Worm (Caenorhabditis elegans) whole organism, young adult: ENCODE measurements around the gene K07C5.3.

Experiments used
- B0035.1 ChIP-seq: sonication (generic microtip); optimal IDR thresholded peaks from 2 replicates; lab custom pipeline; 2016; ENCODE audit warnings: missing genetic modification characterization, mild to moderate bottlenecking, missing compliant biosample characterization, missing genotype, missing genetic modification reagents
- C06A6.2 ChIP-seq: fragments of 200-800 bp; sonication (Bioruptor generic); conservative IDR thresholded peaks from 2 replicates; pipeline ENCODE4 v1.3.6; 2022; ENCODE audit warnings: missing genetic modification characterization, missing compliant biosample characterization
- D2030.7 ChIP-seq: fragments of 200-800 bp; sonication (Bioruptor generic); IDR thresholded peaks from 2 replicates; pipeline ENCODE4 v1.3.6; 2022; ENCODE audit warnings: missing genetic modification reagents, missing genetic modification characterization, missing compliant biosample characterization
- F23B12.7 ChIP-seq: sonication (generic microtip); optimal IDR thresholded peaks from 2 replicates; lab custom pipeline; 2017; ENCODE audit warnings: missing genetic modification characterization, mild to moderate bottlenecking, missing compliant biosample characterization, antibody characterized with exemption, moderate library complexity; ENCODE audit not compliant: insufficient read depth
- F37B4.10 ChIP-seq: fragments of 200-800 bp; sonication (Bioruptor generic); IDR thresholded peaks from 2 replicates; pipeline ENCODE4 v1.3.6; 2022; ENCODE audit warnings: missing genetic modification characterization, missing compliant biosample characterization
- F49E8.2 ChIP-seq: sonication (generic microtip); optimal IDR thresholded peaks from 3 replicates; lab custom pipeline; 2017; ENCODE audit warnings: missing genetic modification characterization, mild to moderate bottlenecking, missing compliant biosample characterization, antibody characterized with exemption, moderate library complexity; ENCODE audit not compliant: insufficient read depth
- F52B5.7 ChIP-seq: sonication (generic microtip); optimal IDR thresholded peaks from 2 replicates; lab custom pipeline; 2016; ENCODE audit warnings: mild to moderate bottlenecking, missing genetic modification characterization, missing compliant biosample characterization
- T07F8.4 ChIP-seq: sonication (generic microtip); optimal IDR thresholded peaks from 2 replicates; lab custom pipeline; 2016; ENCODE audit warnings: mild to moderate bottlenecking, missing genetic modification characterization, moderate library complexity, missing compliant biosample characterization
- Y53F4B.3 ChIP-seq: fragments of 200-800 bp; sonication (Bioruptor generic); IDR thresholded peaks from 2 replicates; pipeline ENCODE4 v1.3.6; 2022; ENCODE audit warnings: missing genetic modification reagents, missing genetic modification characterization, missing compliant biosample characterization
- Y67H2A.10 ChIP-seq: fragments of 200-800 bp; sonication (Bioruptor generic); conservative IDR thresholded peaks from 2 replicates; pipeline ENCODE4 v1.3.6; 2022; ENCODE audit warnings: missing genetic modification reagents, missing genetic modification characterization, missing compliant biosample characterization
- Y79H2A.3 ChIP-seq: fragments of 200-800 bp; sonication (Bioruptor generic); conservative IDR thresholded peaks from 2 replicates; pipeline ENCODE4 v1.3.6; 2022; ENCODE audit warnings: missing genetic modification reagents, missing genetic modification characterization, missing compliant biosample characterization
- Y95B8A.8 ChIP-seq: fragments of 200-800 bp; sonication (Bioruptor generic); IDR thresholded peaks from 2 replicates; pipeline ENCODE4 v1.3.6; 2022; ENCODE audit warnings: missing genetic modification reagents, missing genetic modification characterization, missing compliant biosample characterization
- akir-1 ChIP-seq: fragments of 200-800 bp; sonication (Bioruptor generic); optimal IDR thresholded peaks from 2 replicates; lab custom pipeline; 2018; ENCODE audit warnings: mild to moderate bottlenecking, missing genetic modification characterization, moderate library complexity, missing compliant biosample characterization
- ama-1 ChIP-seq, 3 experiments: fragments of 150-350 bp in 1 of 3; sonication (generic microtip) in 2 of 3; optimal IDR thresholded peaks; 2 replicates each; lab custom pipeline; 2014 to 2018; ENCODE audit warnings: missing biosample characterization in 2 of 3, missing genetic modification characterization in 2 of 3, missing genetic modification reagents in 2 of 3
- attf-3 ChIP-seq: fragments of 200-800 bp; sonication (Bioruptor generic); conservative IDR thresholded peaks from 2 replicates; pipeline ENCODE4 v1.3.6; 2022; ENCODE audit warnings: missing genetic modification reagents, missing genetic modification characterization, missing compliant biosample characterization
- ccch-3 ChIP-seq: fragments of 200-800 bp; sonication (Bioruptor generic); optimal IDR thresholded peaks from 2 replicates; lab custom pipeline; 2018; ENCODE audit warnings: mild to moderate bottlenecking, missing genetic modification characterization, missing compliant biosample characterization
- cebp-1 ChIP-seq, 2 experiments: fragments of 200-800 bp in 1 of 2; sonication (Bioruptor generic) in 1 of 2; sonication (generic microtip) in 1 of 2; IDR thresholded peaks in 1 of 2; optimal IDR thresholded peaks in 1 of 2; 2 replicates each; pipeline versions ENCODE4 v1.3.6 to Lab custom; 2017 to 2022; ENCODE audit warnings: missing compliant biosample characterization in 2 of 2, missing genetic modification characterization in 2 of 2, mild to moderate bottlenecking in 1 of 2, missing genetic modification reagents in 1 of 2, moderate library complexity in 1 of 2
- cebp-2 ChIP-seq: fragments of 200-800 bp; sonication (Bioruptor generic); IDR thresholded peaks from 2 replicates; pipeline ENCODE4 v1.3.6; 2022; ENCODE audit warnings: missing genetic modification characterization, missing compliant biosample characterization
- ceh-91 ChIP-seq: fragments of 200-800 bp; sonication (Bioruptor generic); IDR thresholded peaks from 2 replicates; pipeline ENCODE4 v1.3.6; 2022; ENCODE audit warnings: missing genetic modification reagents, missing genetic modification characterization, missing compliant biosample characterization
- chd-7 ChIP-seq: sonication (generic microtip); optimal IDR thresholded peaks from 2 replicates; lab custom pipeline; 2016; ENCODE audit warnings: mild to moderate bottlenecking, missing genetic modification characterization, moderate library complexity, missing compliant biosample characterization
- dpff-1 ChIP-seq: sonication (generic microtip); optimal IDR thresholded peaks from 2 replicates; lab custom pipeline; 2017; ENCODE audit warnings: mild to moderate bottlenecking, missing genetic modification characterization, missing compliant biosample characterization
- egl-44 ChIP-seq: fragments of 200-800 bp; sonication (Bioruptor generic); IDR thresholded peaks from 2 replicates; pipeline ENCODE4 v1.3.6; 2022; ENCODE audit warnings: missing genetic modification reagents, missing genetic modification characterization, missing compliant biosample characterization
- egrh-3 ChIP-seq: fragments of 200-800 bp; sonication (Bioruptor generic); IDR thresholded peaks from 2 replicates; pipeline ENCODE4 v1.3.6; 2022; ENCODE audit warnings: missing genetic modification reagents, missing genetic modification characterization, missing compliant biosample characterization
- fkh-3 ChIP-seq: sonication (generic microtip); optimal IDR thresholded peaks from 2 replicates; lab custom pipeline; 2016; ENCODE audit warnings: mild to moderate bottlenecking, missing genetic modification characterization, missing compliant biosample characterization
- him-1 ChIP-seq: sonication (generic microtip); optimal IDR thresholded peaks from 2 replicates; lab custom pipeline; 2016; ENCODE audit warnings: missing genotype, missing genetic modification reagents, missing genetic modification characterization, missing compliant biosample characterization
- hlh-26 ChIP-seq: fragments of 200-800 bp; sonication (Bioruptor generic); conservative IDR thresholded peaks from 2 replicates; pipeline ENCODE4 v1.3.6; 2022; ENCODE audit warnings: missing genetic modification reagents, missing genetic modification characterization, missing compliant biosample characterization
- lin-54 ChIP-seq: fragments of 200-800 bp; sonication (Bioruptor generic); optimal IDR thresholded peaks from 2 replicates; lab custom pipeline; 2018; ENCODE audit warnings: mild to moderate bottlenecking, missing genetic modification characterization, missing compliant biosample characterization
- madf-10 ChIP-seq: sonication (generic microtip); optimal IDR thresholded peaks from 2 replicates; lab custom pipeline; 2016; ENCODE audit warnings: mild to moderate bottlenecking, missing genetic modification characterization, missing compliant biosample characterization
- madf-3 ChIP-seq: fragments of 200-800 bp; sonication (Bioruptor generic); IDR thresholded peaks from 2 replicates; pipeline ENCODE4 v1.3.6; 2022; ENCODE audit warnings: missing genetic modification reagents, missing genetic modification characterization, missing compliant biosample characterization
- madf-6 ChIP-seq: fragments of 200-800 bp; sonication (Bioruptor generic); IDR thresholded peaks from 2 replicates; pipeline ENCODE4 v1.3.6; 2022; ENCODE audit warnings: missing genetic modification reagents, missing genetic modification characterization, missing compliant biosample characterization
- mcd-1 ChIP-seq: fragments of 200-800 bp; sonication (Bioruptor generic); IDR thresholded peaks from 2 replicates; pipeline ENCODE4 v1.3.6; 2022; ENCODE audit warnings: missing genetic modification reagents, missing genetic modification characterization, missing compliant biosample characterization
- mxl-1 ChIP-seq: sonication (generic microtip); optimal IDR thresholded peaks from 2 replicates; lab custom pipeline; 2016; ENCODE audit warnings: missing genetic modification characterization, missing compliant biosample characterization
- nfya-1 ChIP-seq: sonication (generic microtip); optimal IDR thresholded peaks from 2 replicates; lab custom pipeline; 2017; ENCODE audit warnings: antibody characterized with exemption, missing compliant biosample characterization, missing genetic modification characterization, borderline replicate concordance; ENCODE audit not compliant: insufficient read depth
- nhr-80 ChIP-seq: sonication (generic microtip); optimal IDR thresholded peaks from 2 replicates; lab custom pipeline; 2016; ENCODE audit warnings: missing genetic modification characterization, missing compliant biosample characterization
- pbrm-1 ChIP-seq: fragments of 200-800 bp; sonication (Bioruptor generic); IDR thresholded peaks from 2 replicates; pipeline ENCODE4 v1.3.6; 2022; ENCODE audit warnings: missing genetic modification reagents, missing genetic modification characterization, missing compliant biosample characterization
- pha-4 ChIP-seq: fragments of 150-350 bp; sonication (generic microtip); optimal IDR thresholded peaks from 2 replicates; lab custom pipeline; 2014; ENCODE audit warnings: missing biosample characterization, missing genetic modification reagents, missing genetic modification characterization
- rcor-1 ChIP-seq: fragments of 200-800 bp; sonication (Bioruptor generic); IDR thresholded peaks from 2 replicates; pipeline ENCODE4 v1.3.6; 2022; ENCODE audit warnings: missing genetic modification reagents, missing genetic modification characterization, missing compliant biosample characterization
- sea-2 ChIP-seq: fragments of 200-800 bp; sonication (Bioruptor generic); IDR thresholded peaks from 2 replicates; pipeline ENCODE4 v1.3.6; 2022; ENCODE audit warnings: missing genetic modification characterization, missing compliant biosample characterization
- ztf-6 ChIP-seq: fragments of 200-800 bp; sonication (Bioruptor generic); IDR thresholded peaks from 2 replicates; pipeline ENCODE4 v1.3.6; 2022; ENCODE audit warnings: missing genetic modification reagents, missing genetic modification characterization, missing compliant biosample characterization

K07C5.3 gene

ce11 chrV:10361830-10362397 is 19.1 kb downstream of the K07C5.3 start, which contains the start of gene cash-1 (continued):
- no peak for TF ChIP-seq ccch-3 (GFP tag; lab: Kevin White, UChicago)
- TF ChIP-seq attf-3 (GFP tag; lab: Robert Waterston, UW), result no peak
- no peak for TF ChIP-seq C06A6.2 (GFP tag; lab: Robert Waterston, UW)
- no peak for TF ChIP-seq dpff-1 (tag; lab: Kevin White, UChicago)
- TF ChIP-seq egl-44 (GFP tag; lab: Robert Waterston, UW), result no peak
- peak; percentile 8 for TF ChIP-seq pha-4 (tag; lab: Kevin White, UChicago)
- peak; percentile 68 for TF ChIP-seq D2030.7 (GFP tag; lab: Robert Waterston, UW)
- no peak for TF ChIP-seq cebp-2 (GFP tag; lab: Robert Waterston, UW)
- TF ChIP-seq madf-10 (tag; lab: Kevin White, UChicago), result peak; percentile 17
- peak; percentile 99 for TF ChIP-seq madf-3 (GFP tag; lab: Robert Waterston, UW)
- TF ChIP-seq ama-1 (optimal IDR thresholded peaks at IDR 0.05; lab: Kevin White, UChicago), result peak; percentile 36
- no peak for TF ChIP-seq ama-1 (GFP tag; optimal IDR thresholded peaks at IDR 0.05; lab: Kevin White, UChicago)
- no peak; the same call in 1 of the 2 replicates for TF ChIP-seq Y67H2A.10 (GFP tag; lab: Robert Waterston, UW)
- TF ChIP-seq chd-7 (tag; lab: Kevin White, UChicago), result no peak
- no peak for TF ChIP-seq hlh-26
- peak; percentile 37; the same call in 1 of the 2 replicates for TF ChIP-seq pbrm-1 (GFP tag; lab: Robert Waterston, UW)
- no peak for TF ChIP-seq ztf-6
- TF ChIP-seq T07F8.4, result no peak
- 0 out of 2 replicates have a peak, but pooled peaks have one; percentile 37 for TF ChIP-seq rcor-1 (GFP tag; lab: Robert Waterston, UW)
- TF ChIP-seq F23B12.7 (tag; lab: Kevin White, UChicago), result no peak
- TF ChIP-seq mxl-1 (tag; lab: Kevin White, UChicago), result no peak
- TF ChIP-seq Y53F4B.3 (GFP tag; lab: Robert Waterston, UW), result no peak
- no peak for TF ChIP-seq F37B4.10
- TF ChIP-seq egrh-3, result no peak
- no peak for TF ChIP-seq akir-1 (GFP tag; lab: Kevin White, UChicago)
- no peak for TF ChIP-seq him-1
- peak; percentile 45; the same call in 1 of the 2 replicates for TF ChIP-seq cebp-1 (GFP tag; IDR thresholded peaks at IDR 0.05; lab: Robert Waterston, UW)
- TF ChIP-seq cebp-1 (tag; optimal IDR thresholded peaks at IDR 0.05; lab: Kevin White, UChicago), result peak; percentile 58
- TF ChIP-seq F49E8.2 (tag; lab: Kevin White, UChicago), result peak; percentile 51
- no peak for TF ChIP-seq fkh-3 (tag; lab: Kevin White, UChicago)
- TF ChIP-seq Y95B8A.8 (GFP tag; lab: Robert Waterston, UW), result peak; percentile 56; the same call in 1 of the 2 replicates
- TF ChIP-seq, all 124 proteins: peak for 42

ce11 chrV:10363834-10364233 is 21.0 kb downstream of the K07C5.3 start:
- no peak for TF ChIP-seq pbrm-1 (GFP tag; lab: Robert Waterston, UW)
- TF ChIP-seq lin-54 (GFP tag; lab: Kevin White, UChicago), result no peak

- no peak for TF ChIP-seq nhr-80 (tag; lab: Kevin White, UChicago)
- no peak for TF ChIP-seq F23B12.7 (tag; lab: Kevin White, UChicago)
- no peak for TF ChIP-seq fkh-3 (tag; lab: Kevin White, UChicago)
- no peak for TF ChIP-seq Y79H2A.3 (GFP tag; lab: Robert Waterston, UW)
- TF ChIP-seq sea-2, result no peak
- no peak for TF ChIP-seq madf-6
- no peak for TF ChIP-seq Y53F4B.3 (GFP tag; lab: Robert Waterston, UW)
- no peak for TF ChIP-seq ccch-3 (GFP tag; lab: Kevin White, UChicago)
- no peak for TF ChIP-seq pha-4 (tag; lab: Kevin White, UChicago)
- no peak for TF ChIP-seq lin-54 (GFP tag; lab: Kevin White, UChicago)
- no peak for TF ChIP-seq ceh-91 (GFP tag; lab: Robert Waterston, UW)
- no peak for TF ChIP-seq Y95B8A.8 (GFP tag; lab: Robert Waterston, UW)
- no peak for TF ChIP-seq nfya-1 (tag; lab: Kevin White, UChicago)
- TF ChIP-seq pbrm-1 (GFP tag; lab: Robert Waterston, UW), result no peak
- no peak for TF ChIP-seq F52B5.7 (tag; lab: Kevin White, UChicago)
- no peak for TF ChIP-seq mxl-1 (tag; lab: Kevin White, UChicago)
- TF ChIP-seq B0035.1 (tag; lab: Kevin White, UChicago), result no peak
- TF ChIP-seq mcd-1 (GFP tag; lab: Robert Waterston, UW), result no peak
These were observed 25.4 kb downstream of the K07C5.3 start, which contains the start of gene sri-20 for ce11 chrV:10368256-10368655. TSS of gene sri-20 (plus strand) at chrV:10368556.
